Worm (Caenorhabditis elegans) whole organism, L4/young adult: ENCODE results near the gene C25E10.13.

Experiments used
- W03F9.2 ChIP-seq: fragments of 150-350 bp; optimal IDR thresholded peaks from 2 replicates; lab custom pipeline; 2014; ENCODE audit warnings: missing biosample characterization, missing genetic modification characterization
- dao-5 ChIP-seq: sonication (generic microtip); optimal IDR thresholded peaks from 2 replicates; lab custom pipeline; 2016; ENCODE audit warnings: missing genotype, missing genetic modification characterization, moderate library complexity, missing compliant biosample characterization
- him-1 ChIP-seq: sonication (generic microtip); optimal IDR thresholded peaks from 2 replicates; lab custom pipeline; 2016; ENCODE audit warnings: missing genotype, missing genetic modification reagents, missing genetic modification characterization, missing compliant biosample characterization

ce11 chrV:9053969-9054368, 5.6 kb upstream of the C25E10.13 start, which contains the start of gene C25E10.8:
- TF ChIP-seq dao-5 (tag; lab: Kevin White, UChicago) (no peak), him-1 (tag; lab: Kevin White, UChicago) (no peak), W03F9.2 (tag; lab: Kevin White, UChicago) (no peak)
